Worm (Caenorhabditis elegans) whole organism, L2 larva: ENCODE measurements around the gene M106.8.
A peak's percentile ranks its signal among the peaks of the same experiment; 100 is the strongest.

Experiments used
- C34F6.9 ChIP-seq: fragments of 150-350 bp; optimal IDR thresholded peaks from 2 replicates; lab custom pipeline; 2014; ENCODE audit warnings: missing biosample characterization, missing genetic modification characterization
- F13H6.1 ChIP-seq: sonication (generic microtip); optimal IDR thresholded peaks from 2 replicates; lab custom pipeline; 2016; ENCODE audit warnings: missing genetic modification characterization, missing compliant biosample characterization
- R02D3.7 ChIP-seq: fragments of 150-350 bp; optimal IDR thresholded peaks from 2 replicates; lab custom pipeline; 2014; ENCODE audit warnings: missing biosample characterization, missing genetic modification characterization
- Y55F3AM.14 ChIP-seq: fragments of 200-800 bp; sonication (Bioruptor generic); optimal IDR thresholded peaks from 2 replicates; lab custom pipeline; 2018; ENCODE audit warnings: mild to moderate bottlenecking, missing genetic modification characterization, missing compliant biosample characterization
- ZK546.5 ChIP-seq: sonication (generic microtip); optimal IDR thresholded peaks from 2 replicates; lab custom pipeline; 2017; ENCODE audit warnings: missing biosample characterization, missing genetic modification characterization
- alr-1 ChIP-seq: fragments of 150-350 bp; optimal IDR thresholded peaks from 2 replicates; lab custom pipeline; 2014; ENCODE audit warnings: missing biosample characterization, missing genetic modification characterization
- aly-2 ChIP-seq: fragments of 150-350 bp; optimal IDR thresholded peaks from 2 replicates; lab custom pipeline; 2014; ENCODE audit warnings: missing biosample characterization, missing genetic modification characterization
- ama-1 ChIP-seq: fragments of 150-350 bp; optimal IDR thresholded peaks from 2 replicates; lab custom pipeline; 2018; ENCODE audit warnings: inconsistent platforms
- blmp-1 ChIP-seq: sonication (generic microtip); optimal IDR thresholded peaks from 2 replicates; lab custom pipeline; 2017; ENCODE audit warnings: missing genetic modification characterization, mild to moderate bottlenecking, missing compliant biosample characterization, antibody characterized with exemption, moderate library complexity; ENCODE audit not compliant: insufficient read depth
- ceh-16 ChIP-seq: fragments of 150-350 bp; optimal IDR thresholded peaks from 2 replicates; lab custom pipeline; 2014; ENCODE audit warnings: missing biosample characterization, missing genetic modification characterization
- ceh-82 ChIP-seq: fragments of 150-350 bp; optimal IDR thresholded peaks from 2 replicates; lab custom pipeline; 2014; ENCODE audit warnings: missing biosample characterization, missing genetic modification characterization
- crh-2 ChIP-seq: sonication (generic microtip); optimal IDR thresholded peaks from 2 replicates; lab custom pipeline; 2017; ENCODE audit warnings: missing biosample characterization, missing genetic modification characterization
- dmd-4 ChIP-seq: sonication (generic microtip); optimal IDR thresholded peaks from 2 replicates; lab custom pipeline; 2017; ENCODE audit warnings: missing biosample characterization, missing genetic modification characterization
- egl-27 ChIP-seq: sonication (generic microtip); optimal IDR thresholded peaks from 3 replicates; lab custom pipeline; 2017; ENCODE audit warnings: missing biosample characterization, missing genetic modification reagents, missing genetic modification characterization
- elt-1 ChIP-seq: fragments of 150-350 bp; optimal IDR thresholded peaks from 2 replicates; lab custom pipeline; 2014; ENCODE audit warnings: missing biosample characterization, missing genetic modification characterization
- elt-3 ChIP-seq: sonication (generic microtip); optimal IDR thresholded peaks from 2 replicates; lab custom pipeline; 2017; ENCODE audit warnings: missing biosample characterization, missing genetic modification characterization
- fos-1 ChIP-seq: fragments of 150-350 bp; optimal IDR thresholded peaks from 2 replicates; lab custom pipeline; 2014; ENCODE audit warnings: missing biosample characterization, missing genetic modification characterization
- gmeb-1 ChIP-seq: fragments of 150-350 bp; optimal IDR thresholded peaks from 2 replicates; lab custom pipeline; 2014; ENCODE audit warnings: missing biosample characterization, missing genetic modification characterization
- lin-11 ChIP-seq: fragments of 150-350 bp; sonication (generic microtip); optimal IDR thresholded peaks from 2 replicates; lab custom pipeline; 2014; ENCODE audit warnings: missing biosample characterization, missing genetic modification characterization, inconsistent platforms, mixed read lengths
- lin-13 ChIP-seq: fragments of 150-350 bp; optimal IDR thresholded peaks from 2 replicates; lab custom pipeline; 2014; ENCODE audit warnings: missing biosample characterization, missing genetic modification reagents, missing genetic modification characterization
- lin-39 ChIP-seq: fragments of 150-350 bp; optimal IDR thresholded peaks from 2 replicates; lab custom pipeline; 2014; ENCODE audit warnings: missing biosample characterization, missing genetic modification reagents, missing genetic modification characterization
- lsy-2 ChIP-seq, 2 experiments: fragments of 150-350 bp in 1 of 2; sonication (generic microtip) in 1 of 2; optimal IDR thresholded peaks; 2 replicates each; lab custom pipeline; 2014 to 2017; ENCODE audit warnings: missing biosample characterization in 2 of 2, missing genetic modification characterization in 2 of 2
- mab-5 ChIP-seq: fragments of 150-350 bp; optimal IDR thresholded peaks from 2 replicates; lab custom pipeline; 2014; ENCODE audit warnings: missing biosample characterization, missing genetic modification characterization
- mbf-1 ChIP-seq: sonication (generic microtip); optimal IDR thresholded peaks from 2 replicates; lab custom pipeline; 2017; ENCODE audit warnings: missing biosample characterization, missing genetic modification characterization
- mdl-1 ChIP-seq, 2 experiments: fragments of 150-350 bp in 1 of 2; sonication (generic microtip) in 1 of 2; optimal IDR thresholded peaks; 2 replicates each; lab custom pipeline; 2017; ENCODE audit warnings: missing biosample characterization in 2 of 2, missing genetic modification characterization in 2 of 2
- nhr-10 ChIP-seq: sonication (generic microtip); optimal IDR thresholded peaks from 2 replicates; lab custom pipeline; 2017; ENCODE audit warnings: missing biosample characterization, missing genetic modification characterization
- nhr-11 ChIP-seq: fragments of 150-350 bp; optimal IDR thresholded peaks from 2 replicates; lab custom pipeline; 2014; ENCODE audit warnings: missing biosample characterization, missing genetic modification characterization
- nhr-12 ChIP-seq: fragments of 150-350 bp; optimal IDR thresholded peaks from 2 replicates; lab custom pipeline; 2014; ENCODE audit warnings: missing biosample characterization, missing genetic modification characterization
- nhr-129 ChIP-seq: fragments of 150-350 bp; optimal IDR thresholded peaks from 2 replicates; lab custom pipeline; 2014; ENCODE audit warnings: missing biosample characterization, missing genetic modification characterization
- nhr-21 ChIP-seq: fragments of 150-350 bp; optimal IDR thresholded peaks from 2 replicates; lab custom pipeline; 2014; ENCODE audit warnings: missing biosample characterization, missing genetic modification characterization
- nhr-23 ChIP-seq: fragments of 150-350 bp; optimal IDR thresholded peaks from 2 replicates; lab custom pipeline; 2014; ENCODE audit warnings: missing biosample characterization, missing genetic modification reagents, missing genetic modification characterization
- nhr-237 ChIP-seq: fragments of 150-350 bp; optimal IDR thresholded peaks from 2 replicates; lab custom pipeline; 2014; ENCODE audit warnings: missing biosample characterization, missing genetic modification characterization
- nhr-25 ChIP-seq: fragments of 150-350 bp; sonication (generic microtip); optimal IDR thresholded peaks from 3 replicates; lab custom pipeline; 2014; ENCODE audit warnings: missing biosample characterization, missing genetic modification characterization
- nhr-6 ChIP-seq: fragments of 150-350 bp; optimal IDR thresholded peaks from 2 replicates; lab custom pipeline; 2014; ENCODE audit warnings: missing biosample characterization, missing genetic modification characterization
- nhr-77 ChIP-seq: fragments of 150-350 bp; optimal IDR thresholded peaks from 2 replicates; lab custom pipeline; 2014; ENCODE audit warnings: missing biosample characterization, missing genetic modification characterization
- peb-1 ChIP-seq: fragments of 150-350 bp; optimal IDR thresholded peaks from 2 replicates; lab custom pipeline; 2014; ENCODE audit warnings: missing biosample characterization, missing genetic modification characterization
- sem-4 ChIP-seq: fragments of 150-350 bp; optimal IDR thresholded peaks from 2 replicates; lab custom pipeline; 2014; ENCODE audit warnings: missing biosample characterization, missing genetic modification reagents, missing genetic modification characterization
- skn-1 ChIP-seq: sonication (generic microtip); optimal IDR thresholded peaks from 2 replicates; lab custom pipeline; 2017; ENCODE audit warnings: missing biosample characterization, missing genetic modification characterization
- sma-3 ChIP-seq: sonication (generic microtip); optimal IDR thresholded peaks from 2 replicates; lab custom pipeline; 2016; ENCODE audit warnings: missing genetic modification reagents, missing genetic modification characterization, missing compliant biosample characterization
- sma-9 ChIP-seq, 2 experiments: fragments of 150-350 bp in 1 of 2; sonication (generic microtip) in 1 of 2; optimal IDR thresholded peaks; 2 replicates each; lab custom pipeline; 2014 to 2016; ENCODE audit warnings: missing genetic modification characterization in 2 of 2, mild to moderate bottlenecking in 1 of 2, missing biosample characterization in 1 of 2, missing compliant biosample characterization in 1 of 2, missing genetic modification reagents in 1 of 2, moderate library complexity in 1 of 2
- snpc-4 ChIP-seq: fragments of 150-350 bp; optimal IDR thresholded peaks from 2 replicates; lab custom pipeline; 2014; ENCODE audit warnings: missing biosample characterization, missing genetic modification characterization
- unc-39 ChIP-seq: fragments of 150-350 bp; optimal IDR thresholded peaks from 2 replicates; lab custom pipeline; 2014; ENCODE audit warnings: missing biosample characterization, missing genetic modification characterization
- unc-55 ChIP-seq: fragments of 150-350 bp; sonication (generic microtip); optimal IDR thresholded peaks from 3 replicates; lab custom pipeline; 2014; ENCODE audit warnings: missing biosample characterization, missing genetic modification reagents, missing genetic modification characterization
- unc-62 ChIP-seq: fragments of 150-350 bp; optimal IDR thresholded peaks from 2 replicates; lab custom pipeline; 2014; ENCODE audit warnings: missing biosample characterization, missing genetic modification reagents, missing genetic modification characterization
- zag-1 ChIP-seq: fragments of 150-350 bp; optimal IDR thresholded peaks from 2 replicates; lab custom pipeline; 2014; ENCODE audit warnings: missing biosample characterization, missing genetic modification characterization
- ztf-1 ChIP-seq: fragments of 200-800 bp; sonication (Bioruptor generic); conservative IDR thresholded peaks from 2 replicates; pipeline ENCODE4 v1.3.6; 2022; ENCODE audit warnings: missing genetic modification characterization, missing compliant biosample characterization
- ztf-11 ChIP-seq: sonication (generic microtip); optimal IDR thresholded peaks from 2 replicates; lab custom pipeline; 2017; ENCODE audit warnings: missing biosample characterization, missing genetic modification characterization
- ztf-4 ChIP-seq: fragments of 150-350 bp; optimal IDR thresholded peaks from 2 replicates; lab custom pipeline; 2014; ENCODE audit warnings: missing biosample characterization, missing genetic modification characterization

M106.8 gene

DNA sequence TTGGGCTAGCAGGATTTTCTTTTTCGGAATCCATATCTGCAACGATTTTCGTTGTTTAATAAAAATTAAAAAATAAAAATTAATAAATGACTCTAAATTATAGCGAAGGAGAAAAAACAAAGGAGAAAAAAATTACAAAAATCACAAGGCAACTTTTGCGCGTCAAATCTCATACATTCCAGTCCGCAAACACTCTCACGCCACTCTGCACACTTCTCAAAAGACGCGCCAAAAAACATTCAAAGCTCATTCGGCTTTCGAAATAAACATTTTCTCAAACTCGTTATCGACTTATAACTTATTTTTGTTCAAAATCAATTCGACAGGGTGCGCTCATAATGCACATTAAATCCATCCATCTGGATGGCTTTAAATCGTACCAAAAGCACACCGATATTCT lies 19.4 kb downstream of the M106.8 start, which contains the start of the genes R06F6.12 and mix-1:
Gene R06F6.12, minus strand, starts transcription at position 36 of the 400 bp plus-strand sequence.
Gene mix-1, plus strand, starts transcription at position 201 of the 400 bp plus-strand sequence.
- TF ChIP-seq mab-5 (tag; lab: Kevin White, UChicago) (no peak), zag-1 (tag; lab: Kevin White, UChicago) (no peak), lsy-2 (tag; optimal IDR thresholded peaks at IDR 0.05; lab: Kevin White, UChicago) (peak; percentile 54 to 83), ztf-4 (tag; lab: Kevin White, UChicago) (peak; percentile 23), nhr-12 (tag; lab: Kevin White, UChicago) (no peak), R02D3.7 (no peak), mdl-1 (tag; optimal IDR thresholded peaks at IDR 0.05; lab: Kevin White, UChicago) (no peak), elt-3 (no peak), Y55F3AM.14 (GFP tag; lab: Kevin White, UChicago) (no peak), lin-11 (tag; lab: Kevin White, UChicago) (peak; percentile 36), aly-2 (tag; lab: Kevin White, UChicago) (no peak), dmd-4 (tag; lab: Kevin White, UChicago) (no peak), lin-13 (GFP tag; lab: Kevin White, UChicago) (peak; percentile 30), nhr-6 (no peak), sma-9 (GFP tag; optimal IDR thresholded peaks at IDR 0.05; lab: Kevin White, UChicago) (peak; percentile 41), sma-9 (tag; optimal IDR thresholded peaks at IDR 0.05; lab: Kevin White, UChicago) (no peak), peb-1 (tag; lab: Kevin White, UChicago) (no peak), unc-55 (GFP tag; lab: Kevin White, UChicago) (peak; percentile 85), nhr-129 (peak; percentile 48), nhr-77 (tag; lab: Kevin White, UChicago) (no peak), ztf-11 (tag; lab: Kevin White, UChicago) (no peak), elt-1 (tag; lab: Kevin White, UChicago) (no peak), nhr-11 (tag; lab: Kevin White, UChicago) (no peak), nhr-21 (tag; lab: Kevin White, UChicago) (peak; percentile 31), ceh-16 (no peak), snpc-4 (tag; lab: Kevin White, UChicago) (no peak), nhr-23 (tag; lab: Kevin White, UChicago) (no peak), unc-62 (GFP tag; lab: Kevin White, UChicago) (no peak), sma-3 (GFP tag; lab: Kevin White, UChicago) (peak; percentile 29), gmeb-1 (tag; lab: Kevin White, UChicago) (peak; percentile 83), lin-39 (no peak), ZK546.5 (tag; lab: Kevin White, UChicago) (no peak), C34F6.9 (tag; lab: Kevin White, UChicago) (peak; percentile 64), sem-4 (tag; lab: Kevin White, UChicago) (no peak), alr-1 (tag; lab: Kevin White, UChicago) (no peak), ztf-1 (GFP tag; lab: Robert Waterston, UW) (no peak), unc-39 (tag; lab: Kevin White, UChicago) (no peak), ama-1 (lab: Kevin White, UChicago) (peak; percentile 30), F13H6.1 (tag; lab: Kevin White, UChicago) (peak; percentile 20), ceh-82 (tag; lab: Kevin White, UChicago) (no peak), mbf-1 (tag; lab: Kevin White, UChicago) (no peak), blmp-1 (tag; lab: Kevin White, UChicago) (no peak), nhr-10 (tag; lab: Kevin White, UChicago) (no peak), nhr-237 (tag; lab: Kevin White, UChicago) (no peak), nhr-25 (tag; lab: Kevin White, UChicago) (peak; percentile 45), crh-2 (tag; lab: Kevin White, UChicago) (peak; percentile 21), skn-1 (tag; lab: Kevin White, UChicago) (no peak), egl-27 (tag; lab: Kevin White, UChicago) (no peak), fos-1 (no peak)
